Worm (Caenorhabditis elegans): Measurements from ENCODE around the gene C25G6.3.

C25G6.3 gene

DNA sequence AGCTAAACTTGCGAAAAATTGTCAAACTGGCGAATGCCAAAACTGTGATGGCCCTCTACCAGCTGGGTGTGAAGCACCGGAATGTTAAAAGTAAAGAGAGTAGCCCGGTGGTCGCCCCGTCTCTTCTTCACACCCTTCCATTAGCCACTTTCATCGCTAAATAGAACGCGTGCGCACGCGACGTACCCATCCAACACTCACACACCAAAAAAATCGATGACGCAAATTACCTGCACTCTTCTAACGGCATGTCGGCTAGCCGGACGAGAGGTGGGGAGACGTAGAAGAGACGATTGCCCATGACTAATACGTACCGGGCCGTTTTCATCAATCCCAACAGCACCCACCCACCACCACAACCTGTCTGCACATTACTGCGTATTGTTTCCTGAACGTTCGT lies 5.5 kb upstream of the C25G6.3 start:
- TF ChIP-seq ceh-82 (tag; optimal IDR thresholded peaks at IDR 0.05), result peak in 1 of 3 experiments; percentile 12
- TF ChIP-seq vab-15 (tag; optimal IDR thresholded peaks at IDR 0.05), result no peak
- no peak for TF ChIP-seq C04F5.9 (tag; optimal IDR thresholded peaks at IDR 0.05)
- no peak for TF ChIP-seq mab-9 (GFP tag; IDR thresholded peaks at IDR 0.05)
- TF ChIP-seq fkh-8 (tag; optimal IDR thresholded peaks at IDR 0.05), result no peak
- TF ChIP-seq mdl-1 (tag; optimal IDR thresholded peaks at IDR 0.05), result peak in 1 of 2 experiments; percentile 21
- TF ChIP-seq efl-1 (optimal IDR thresholded peaks at IDR 0.05), result no peak
- no peak for TF ChIP-seq efl-1 (GFP tag; optimal IDR thresholded peaks at IDR 0.05 in 1 of 2)
- no peak for TF ChIP-seq ceh-90 (tag; optimal IDR thresholded peaks at IDR 0.05)
- TF ChIP-seq hpl-2 (GFP tag; optimal IDR thresholded peaks at IDR 0.05), result no peak
- peak; percentile 52 for TF ChIP-seq skn-1 (tag; optimal IDR thresholded peaks at IDR 0.05)
- TF ChIP-seq zip-4 (GFP tag; optimal IDR thresholded peaks at IDR 0.05), result no peak
- no peak for TF ChIP-seq sox-4 (tag; optimal IDR thresholded peaks at IDR 0.05)
- TF ChIP-seq nhr-71 (tag; optimal IDR thresholded peaks at IDR 0.05), result no peak
- no peak for TF ChIP-seq ceh-88 (GFP tag; IDR thresholded peaks at IDR 0.05)
- TF ChIP-seq zag-1 (tag; optimal IDR thresholded peaks at IDR 0.05), result no peak
- TF ChIP-seq aly-2 (tag; optimal IDR thresholded peaks at IDR 0.05), result no peak
- TF ChIP-seq unc-98 (GFP tag; IDR thresholded peaks at IDR 0.05), result no peak
- no peak for TF ChIP-seq dpl-1 (GFP tag; optimal IDR thresholded peaks at IDR 0.05)
- peak; percentile 3 for TF ChIP-seq snu-23 (GFP tag; optimal IDR thresholded peaks at IDR 0.05)
- no peak for TF ChIP-seq grh-1 (GFP tag; IDR thresholded peaks at IDR 0.05)
- peak; percentile 9 for TF ChIP-seq blmp-1 (tag; optimal IDR thresholded peaks at IDR 0.05)
- TF ChIP-seq nhr-28 (tag; optimal IDR thresholded peaks at IDR 0.05), result no peak
- no peak for TF ChIP-seq nhr-20 (tag; optimal IDR thresholded peaks at IDR 0.05)
- TF ChIP-seq irx-1 (tag; optimal IDR thresholded peaks at IDR 0.05), result no peak
- TF ChIP-seq unc-130 (tag; optimal IDR thresholded peaks at IDR 0.05), result no peak
- TF ChIP-seq elt-3 (tag; optimal IDR thresholded peaks at IDR 0.05), result no peak
- no peak for TF ChIP-seq lin-15B (tag; optimal IDR thresholded peaks at IDR 0.05)
- TF ChIP-seq nhr-11 (tag; optimal IDR thresholded peaks at IDR 0.05), result no peak
- no peak for TF ChIP-seq lsy-2 (tag; optimal IDR thresholded peaks at IDR 0.05)
- TF ChIP-seq lin-14 (GFP tag; optimal IDR thresholded peaks at IDR 0.05), result peak; percentile 38
- no peak for TF ChIP-seq nhr-90 (tag; optimal IDR thresholded peaks at IDR 0.05; ENCODE audit: poor library complexity)
- TF ChIP-seq F16B12.6 (tag; optimal IDR thresholded peaks at IDR 0.05), result no peak
- TF ChIP-seq dsc-1 (tag; optimal IDR thresholded peaks at IDR 0.05), result no peak
- no peak for TF ChIP-seq unc-86 (tag; optimal IDR thresholded peaks at IDR 0.05)
- no peak for TF ChIP-seq snpc-4 (tag; optimal IDR thresholded peaks at IDR 0.05)
- no peak for TF ChIP-seq mep-1 (tag; optimal IDR thresholded peaks at IDR 0.05)
- TF ChIP-seq nhr-47 (tag; optimal IDR thresholded peaks at IDR 0.05), result no peak
- no peak for TF ChIP-seq xbp-1 (tag; optimal IDR thresholded peaks at IDR 0.05)
- TF ChIP-seq sptf-1 (tag; optimal IDR thresholded peaks at IDR 0.05), result no peak
- no peak for TF ChIP-seq lin-39 (tag; optimal IDR thresholded peaks at IDR 0.05)
- no peak for TF ChIP-seq tbx-2 (tag; optimal IDR thresholded peaks at IDR 0.05)
- no peak for TF ChIP-seq aha-1 (tag; optimal IDR thresholded peaks at IDR 0.05)
- TF ChIP-seq fos-1 (tag; optimal IDR thresholded peaks at IDR 0.05), result no peak

DNA sequence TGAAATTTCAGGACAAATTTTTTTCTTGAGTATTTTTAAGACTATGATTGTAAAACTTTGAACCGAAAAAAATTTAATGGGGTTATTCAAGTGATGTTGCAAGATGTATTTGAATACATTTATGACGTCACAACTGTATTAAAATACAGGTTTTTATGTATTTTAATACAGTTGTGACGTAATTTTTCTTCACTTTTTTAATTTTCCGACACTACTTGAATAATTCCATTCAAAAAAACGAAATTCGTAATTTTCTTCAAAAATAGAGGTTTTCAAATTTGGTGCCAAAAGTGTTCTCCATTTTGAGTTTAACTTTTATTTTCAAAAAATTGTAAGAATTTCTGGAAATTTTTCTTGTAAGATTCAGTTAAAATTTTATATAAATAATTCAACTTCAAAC lies 4.1 kb upstream of the C25G6.3 start:
- TF ChIP-seq ztf-4 (tag; optimal IDR thresholded peaks at IDR 0.05), result no peak
- TF ChIP-seq tlp-1 (tag; optimal IDR thresholded peaks at IDR 0.05), result no peak
- no peak for TF ChIP-seq nhr-71 (tag; optimal IDR thresholded peaks at IDR 0.05)
- TF ChIP-seq lin-39 (tag; optimal IDR thresholded peaks at IDR 0.05), result no peak
- no peak for TF ChIP-seq swsn-7 (tag; optimal IDR thresholded peaks at IDR 0.05)
- no peak for TF ChIP-seq nhr-76 (tag; optimal IDR thresholded peaks at IDR 0.05)
- no peak for TF ChIP-seq nhr-90 (tag; optimal IDR thresholded peaks at IDR 0.05; ENCODE audit: poor library complexity)
- TF ChIP-seq lsy-2 (tag; optimal IDR thresholded peaks at IDR 0.05), result no peak
- TF ChIP-seq efl-3 (GFP tag; optimal IDR thresholded peaks at IDR 0.05), result no peak
- no peak for TF ChIP-seq ceh-82 (tag; optimal IDR thresholded peaks at IDR 0.05)
- no peak for TF ChIP-seq aha-1 (tag; optimal IDR thresholded peaks at IDR 0.05)
- TF ChIP-seq nhr-77 (tag; optimal IDR thresholded peaks at IDR 0.05), result no peak
- no peak for TF ChIP-seq egl-27 (tag; optimal IDR thresholded peaks at IDR 0.05)
- no peak for TF ChIP-seq C04F5.9 (tag; optimal IDR thresholded peaks at IDR 0.05)
- no peak for TF ChIP-seq alr-1 (tag; optimal IDR thresholded peaks at IDR 0.05; ENCODE audit: borderline replicate concordance)
- TF ChIP-seq dsc-1 (tag; optimal IDR thresholded peaks at IDR 0.05), result no peak
- no peak for TF ChIP-seq lin-13 (GFP tag; optimal IDR thresholded peaks at IDR 0.05)

Data from whole organism, L1 larva.